Worm (Caenorhabditis elegans): ENCODE results near the gene bus-4.

DNA sequence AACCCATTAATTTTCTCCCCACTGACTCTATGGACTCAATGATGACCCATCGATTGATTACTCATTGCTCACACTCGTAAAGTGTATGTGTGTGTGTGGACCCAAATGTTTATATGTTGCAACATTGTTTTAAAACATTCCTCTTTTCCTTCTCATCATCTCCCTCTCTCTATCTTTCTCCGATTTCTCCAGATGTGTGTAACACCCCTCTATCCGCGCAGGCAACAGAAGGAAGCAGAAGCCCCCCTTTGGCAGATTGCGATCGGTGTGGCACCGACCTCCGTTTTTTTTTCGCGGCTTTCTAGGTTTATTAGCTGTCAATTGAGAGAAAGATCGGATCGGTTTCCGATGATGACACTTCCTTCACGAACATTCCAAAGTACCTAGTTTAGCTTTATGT lies 44.5 kb upstream of the bus-4 start:
- TF ChIP-seq eor-1 (tag; optimal IDR thresholded peaks at IDR 0.05) (no peak), nfya-1 (tag; optimal IDR thresholded peaks at IDR 0.05; ENCODE audit: insufficient read depth) (no peak), nhr-237 (tag; optimal IDR thresholded peaks at IDR 0.05) (no peak), egl-27 (tag; optimal IDR thresholded peaks at IDR 0.05) (no peak), ZK546.5 (tag; optimal IDR thresholded peaks at IDR 0.05) (no peak), nhr-76 (tag; optimal IDR thresholded peaks at IDR 0.05) (no peak), fkh-10 (GFP tag; optimal IDR thresholded peaks at IDR 0.05) (no peak)

Measured in whole organism, L3 larva.